Fruit fly (Drosophila melanogaster): ENCODE data around the gene CG13287.

The CG13287 gene

dm6 chr3L:5869614-5870204, 12.4 kb upstream of the CG13287 start (continued):
- TF ChIP-seq CG3281 (GFP tag; optimal IDR thresholded peaks at IDR 0.05), result no peak
- no peak for TF ChIP-seq CG12299 (tag; optimal IDR thresholded peaks at IDR 0.05)
- no peak for TF ChIP-seq gcm2 (GFP tag; optimal IDR thresholded peaks at IDR 0.05)
- TF ChIP-seq sens-2 (GFP tag; IDR thresholded peaks at IDR 0.05), result 0 out of 2 replicates have a peak, but pooled peaks have one; percentile 8
- peak; percentile 65 for TF ChIP-seq CG15514 (GFP tag; optimal IDR thresholded peaks at IDR 0.05)
- no peak for TF ChIP-seq CG10543 (GFP tag; optimal IDR thresholded peaks at IDR 0.05)
- TF ChIP-seq Lim3 (GFP tag; IDR thresholded peaks at IDR 0.05), result no peak
- peak; percentile 64; the same call in 1 of the 2 replicates for TF ChIP-seq Bgb (GFP tag; IDR thresholded peaks at IDR 0.05; ENCODE audit: partially characterized antibody)
- peak; percentile 45 for TF ChIP-seq CG16815 (GFP tag; optimal IDR thresholded peaks at IDR 0.05)
- no peak for TF ChIP-seq Taf1 (GFP tag; IDR thresholded peaks at IDR 0.05)
- no peak for TF ChIP-seq yki (optimal IDR thresholded peaks at IDR 0.05)
- peak; percentile 51 for TF ChIP-seq Deaf1 (tag; optimal IDR thresholded peaks at IDR 0.05)
- TF ChIP-seq btn (GFP tag; optimal IDR thresholded peaks at IDR 0.05), result peak; percentile 31
- peak; percentile 75 for TF ChIP-seq CG7372 (GFP tag; IDR thresholded peaks at IDR 0.05)
- TF ChIP-seq repo (GFP tag; optimal IDR thresholded peaks at IDR 0.05), result peak; percentile 58
- TF ChIP-seq Dip2 (GFP tag; IDR thresholded peaks at IDR 0.05), result peak; percentile 99
- peak; percentile 86 for TF ChIP-seq zen (tag; optimal IDR thresholded peaks at IDR 0.05)
- peak; percentile 40; the same call in 1 of the 2 replicates for TF ChIP-seq amos (GFP tag; IDR thresholded peaks at IDR 0.05; ENCODE audit: partially characterized antibody)
- TF ChIP-seq Hmx (GFP tag; optimal IDR thresholded peaks at IDR 0.05), result no peak
- peak; percentile 59 for TF ChIP-seq ems (GFP tag; optimal IDR thresholded peaks at IDR 0.05)
- TF ChIP-seq CG17186 (GFP tag; optimal IDR thresholded peaks at IDR 0.05), result peak; percentile 4
- TF ChIP-seq dmrt99B (tag; optimal IDR thresholded peaks at IDR 0.05), result peak; percentile 60
- peak; percentile 85 for TF ChIP-seq sob (GFP tag; IDR thresholded peaks at IDR 0.05)
- TF ChIP-seq CG1233 (GFP tag; optimal IDR thresholded peaks at IDR 0.05), result peak; percentile 24
- TF ChIP-seq Dip3 (GFP tag; optimal IDR thresholded peaks at IDR 0.05), result peak; percentile 50
- no peak for TF ChIP-seq sna (GFP tag; IDR thresholded peaks at IDR 0.05; ENCODE audit: partially characterized antibody)
- no peak for TF ChIP-seq fu2 (GFP tag; optimal IDR thresholded peaks at IDR 0.05)
- TF ChIP-seq hbn (GFP tag; IDR thresholded peaks at IDR 0.05; ENCODE audit: partially characterized antibody), result no peak
- peak; percentile 15 for TF ChIP-seq CG7928 (GFP tag; optimal IDR thresholded peaks at IDR 0.05)
- peak; percentile 18 for TF ChIP-seq Myb (GFP tag; optimal IDR thresholded peaks at IDR 0.05)
- TF ChIP-seq CG15011 (GFP tag; optimal IDR thresholded peaks at IDR 0.05), result no peak
- TF ChIP-seq CG4404 (GFP tag; IDR thresholded peaks at IDR 0.05), result peak; percentile 38
- TF ChIP-seq CG14710 (tag; optimal IDR thresholded peaks at IDR 0.05), result peak; percentile 75
- TF ChIP-seq CG1024 (GFP tag; IDR thresholded peaks at IDR 0.05), result peak; percentile 66; the same call in 1 of the 2 replicates
- TF ChIP-seq pita (GFP tag; optimal IDR thresholded peaks at IDR 0.05), result peak; percentile 59
- no peak for TF ChIP-seq CG4707 (GFP tag; optimal IDR thresholded peaks at IDR 0.05)
- TF ChIP-seq ind (GFP tag; optimal IDR thresholded peaks at IDR 0.05), result peak; percentile 80
- peak; percentile 93 for TF ChIP-seq slbo (GFP tag; IDR thresholded peaks at IDR 0.05)
- TF ChIP-seq sd (tag; optimal IDR thresholded peaks at IDR 0.05), result no peak
- TF ChIP-seq CG3847 (GFP tag; IDR thresholded peaks at IDR 0.05), result peak; percentile 72
- 0 out of 2 replicates have a peak, but pooled peaks have one; percentile 38 for TF ChIP-seq dati (GFP tag; IDR thresholded peaks at IDR 0.05)
- TF ChIP-seq danr (GFP tag; IDR thresholded peaks at IDR 0.05), result 0 out of 2 replicates have a peak, but pooled peaks have one; percentile 12
- peak; percentile 35 for TF ChIP-seq CG4328 (GFP tag; optimal IDR thresholded peaks at IDR 0.05)
- peak; percentile 1 for TF ChIP-seq Mad (GFP tag; optimal IDR thresholded peaks at IDR 0.05)
- no peak for TF ChIP-seq CG31441 (GFP tag; IDR thresholded peaks at IDR 0.05)
- TF ChIP-seq CG6272 (GFP tag; IDR thresholded peaks at IDR 0.05), result peak; percentile 56
- peak; percentile 54; the same call in 1 of the 3 replicates for TF ChIP-seq CG34422 (GFP tag; IDR thresholded peaks at IDR 0.05)
- peak; percentile 21; the same call in 1 of the 2 replicates for TF ChIP-seq CG17612 (GFP tag; IDR thresholded peaks at IDR 0.05)
- TF ChIP-seq ham (GFP tag; IDR thresholded peaks at IDR 0.05), result no peak
- peak; percentile 85 for TF ChIP-seq Lhr (GFP tag; optimal IDR thresholded peaks at IDR 0.05)

Measured in whole organism, embryonic.